Worm (Caenorhabditis elegans) whole organism, L4 larva: Measurements from ENCODE around the gene T22D1.18.

Experiments
- Y105C5A.15 ChIP-seq: fragments of 200-800 bp; sonication (Bioruptor generic); IDR thresholded peaks from 2 replicates; pipeline ENCODE4 v1.3.6; 2022; ENCODE audit warnings: missing genetic modification characterization, missing compliant biosample characterization
- attf-4 ChIP-seq: sonication (generic microtip); optimal IDR thresholded peaks from 3 replicates; lab custom pipeline; 2017; ENCODE audit warnings: missing biosample characterization, missing genetic modification characterization
- daf-16 ChIP-seq, 3 experiments: sonication (generic microtip); optimal IDR thresholded peaks; 2 replicates each; lab custom pipeline; 2016 to 2017; ENCODE audit warnings: missing genetic modification characterization in 3 of 3, missing genetic modification reagents in 3 of 3, mild to moderate bottlenecking in 2 of 3, missing compliant biosample characterization in 2 of 3, missing biosample characterization in 1 of 3, moderate library complexity in 1 of 3
- gei-8 ChIP-seq: fragments of 200-800 bp; sonication (Bioruptor generic); optimal IDR thresholded peaks from 2 replicates; lab custom pipeline; 2018; ENCODE audit warnings: mild to moderate bottlenecking, missing genetic modification characterization, missing compliant biosample characterization
- hmg-1.1 ChIP-seq: fragments of 200-800 bp; sonication (Bioruptor generic); IDR thresholded peaks from 2 replicates; pipeline ENCODE4 v1.3.6; 2022; ENCODE audit warnings: missing genetic modification reagents, missing genetic modification characterization, missing compliant biosample characterization
- lin-39 ChIP-seq: fragments of 150-350 bp; optimal IDR thresholded peaks from 2 replicates; lab custom pipeline; 2014; ENCODE audit warnings: missing biosample characterization, missing genetic modification reagents, missing genetic modification characterization
- mxl-2 ChIP-seq: fragments of 200-800 bp; sonication (Bioruptor generic); conservative IDR thresholded peaks from 2 replicates; pipeline ENCODE4 v1.3.6; 2022; ENCODE audit warnings: missing genetic modification reagents, missing genetic modification characterization, missing compliant biosample characterization
- mxl-3 ChIP-seq: fragments of 200-800 bp; sonication (Bioruptor generic); optimal IDR thresholded peaks from 2 replicates; lab custom pipeline; 2018; ENCODE audit warnings: mild to moderate bottlenecking, missing genetic modification characterization, missing compliant biosample characterization
- nhr-48 ChIP-seq: sonication (generic microtip); optimal IDR thresholded peaks from 2 replicates; lab custom pipeline; 2016; ENCODE audit warnings: mild to moderate bottlenecking, missing genetic modification characterization, missing compliant biosample characterization
- nhr-76 ChIP-seq: fragments of 150-350 bp; optimal IDR thresholded peaks from 2 replicates; lab custom pipeline; 2014; ENCODE audit warnings: missing biosample characterization, missing genetic modification characterization
- pqm-1 ChIP-seq: sonication (generic microtip); optimal IDR thresholded peaks from 2 replicates; lab custom pipeline; 2017; ENCODE audit warnings: missing biosample characterization, missing genetic modification characterization

Gene T22D1.18

DNA sequence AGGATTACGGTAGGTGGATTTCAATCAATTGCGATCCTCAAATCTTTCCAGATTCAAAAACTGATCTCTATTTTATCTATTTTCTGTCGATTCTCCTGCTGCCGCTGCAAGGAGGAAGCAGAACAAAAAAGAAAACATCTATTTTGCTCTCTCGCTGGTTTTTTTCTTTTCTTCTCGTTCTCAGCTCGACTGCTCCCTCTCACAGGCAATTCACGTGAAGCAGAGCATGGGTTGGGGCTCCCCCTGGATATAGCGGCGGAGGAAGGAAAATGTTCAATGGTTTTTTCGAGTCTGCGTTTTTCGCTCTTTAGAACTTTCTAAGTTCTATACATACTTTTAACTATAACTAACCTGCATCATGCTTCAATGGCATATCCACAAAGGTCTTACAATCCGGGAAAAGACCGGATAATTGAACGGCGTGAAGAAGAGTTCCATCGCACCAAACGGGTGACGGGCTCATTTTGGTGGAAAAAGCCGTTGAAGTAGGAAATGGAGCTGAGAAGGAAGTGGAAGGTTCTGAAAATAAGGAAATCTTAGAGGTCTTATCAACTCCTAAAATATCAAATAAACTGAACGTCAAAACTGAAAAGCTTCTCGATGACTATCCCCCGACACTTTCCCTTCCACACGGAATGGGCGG is 40.9 kb downstream of the T22D1.18 start (continued):
- TF ChIP-seq nhr-76 (tag; lab: Kevin White, UChicago): no peak
- TF ChIP-seq lin-39 (tag; lab: Kevin White, UChicago): no peak
- TF ChIP-seq daf-16 (GFP tag; optimal IDR thresholded peaks at IDR 0.05; lab: Kevin White, UChicago): peak in 1 of 2 experiments; percentile 66
- TF ChIP-seq daf-16 (tag; optimal IDR thresholded peaks at IDR 0.05; lab: Kevin White, UChicago): no peak
- TF ChIP-seq gei-8 (GFP tag; lab: Kevin White, UChicago): peak; percentile 60
- TF ChIP-seq pqm-1 (tag; lab: Kevin White, UChicago): no peak
- TF ChIP-seq mxl-2 (GFP tag; lab: Robert Waterston, UW): peak; percentile 100
- no peak for TF ChIP-seq Y105C5A.15 (GFP tag; lab: Robert Waterston, UW)
- peak; percentile 85 for TF ChIP-seq nhr-48 (tag; lab: Kevin White, UChicago)

DNA sequence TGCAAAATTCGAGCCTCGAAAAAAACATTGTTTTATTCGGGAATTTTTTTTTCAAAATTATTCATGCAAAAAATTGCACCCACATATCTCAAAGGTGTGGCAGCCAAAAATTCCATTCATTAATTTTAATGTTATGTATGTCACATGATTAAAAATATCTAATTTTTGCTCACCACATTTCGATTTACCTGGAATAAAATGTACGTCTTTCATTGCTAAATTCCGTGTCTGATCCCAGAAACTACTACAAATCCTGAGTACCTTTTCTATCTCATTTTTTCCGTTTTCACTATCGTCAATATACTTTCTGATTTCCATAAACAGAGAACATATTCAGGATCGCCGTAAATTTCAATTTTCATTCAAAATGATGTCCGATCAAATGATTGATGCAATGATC is 47.0 kb downstream of the T22D1.18 start, which contains the start of gene srx-19:
TSS of gene srx-19 (plus strand) at position 301 of the 400 bp plus-strand sequence.
- TF ChIP-seq attf-4 (tag; lab: Kevin White, UChicago) (no peak), hmg-1.1 (GFP tag; lab: Robert Waterston, UW) (no peak), mxl-3 (GFP tag; lab: Kevin White, UChicago) (no peak)
